Worm (Caenorhabditis elegans) whole organism, early embryonic: Measurements from ENCODE around the gene F17A9.4.

ENCODE experiments used
- B0310.2 ChIP-seq: sonication (generic microtip); optimal IDR thresholded peaks from 2 replicates; lab custom pipeline; 2016; ENCODE audit warnings: mild to moderate bottlenecking, missing genetic modification characterization, missing compliant biosample characterization
- F13C5.2 ChIP-seq: sonication (generic microtip); optimal IDR thresholded peaks from 2 replicates; lab custom pipeline; 2017; ENCODE audit warnings: mild to moderate bottlenecking, missing genetic modification characterization, inconsistent platforms, missing compliant biosample characterization
- aly-1 ChIP-seq: sonication (generic microtip); optimal IDR thresholded peaks from 2 replicates; lab custom pipeline; 2016; ENCODE audit warnings: missing genetic modification characterization, missing compliant biosample characterization
- ama-1 ChIP-seq: fragments of 150-350 bp; optimal IDR thresholded peaks from 2 replicates; lab custom pipeline; 2014
- ceh-13 ChIP-seq: fragments of 200-800 bp; sonication (Bioruptor generic); optimal IDR thresholded peaks from 2 replicates; lab custom pipeline; 2018; ENCODE audit warnings: mild to moderate bottlenecking, missing genetic modification characterization, missing compliant biosample characterization
- ceh-36 ChIP-seq: sonication (generic microtip); optimal IDR thresholded peaks from 2 replicates; lab custom pipeline; 2016; ENCODE audit warnings: missing genetic modification characterization, inconsistent platforms, missing compliant biosample characterization
- ets-7 ChIP-seq: sonication (generic microtip); optimal IDR thresholded peaks from 2 replicates; lab custom pipeline; 2016; ENCODE audit warnings: missing genotype, missing genetic modification characterization, missing compliant biosample characterization
- flt-1 ChIP-seq: fragments of 200-800 bp; sonication (Bioruptor generic); IDR thresholded peaks from 2 replicates; pipeline ENCODE4 v1.3.6; 2022; ENCODE audit warnings: missing genetic modification characterization, missing compliant biosample characterization
- hmbx-1 ChIP-seq: sonication (generic microtip); optimal IDR thresholded peaks from 2 replicates; lab custom pipeline; 2016; ENCODE audit warnings: mild to moderate bottlenecking, missing genetic modification characterization, missing compliant biosample characterization
- hmg-4 ChIP-seq: fragments of 200-800 bp; sonication (Bioruptor generic); optimal IDR thresholded peaks from 2 replicates; lab custom pipeline; 2018; ENCODE audit warnings: mild to moderate bottlenecking, missing genetic modification characterization, missing compliant biosample characterization
- hnd-1 ChIP-seq: sonication (generic microtip); optimal IDR thresholded peaks from 2 replicates; lab custom pipeline; 2016; ENCODE audit warnings: missing genetic modification characterization, missing compliant biosample characterization
- pes-1 ChIP-seq: fragments of 200-800 bp; sonication (Bioruptor generic); IDR thresholded peaks from 2 replicates; pipeline ENCODE4 v1.3.6; 2022; ENCODE audit warnings: missing genetic modification reagents, missing genetic modification characterization, missing compliant biosample characterization
- scrt-1 ChIP-seq: fragments of 200-800 bp; sonication (Bioruptor generic); IDR thresholded peaks from 2 replicates; pipeline ENCODE4 v1.3.6; 2022; ENCODE audit warnings: missing genetic modification characterization, missing compliant biosample characterization
- sea-1 ChIP-seq: fragments of 200-800 bp; sonication (Bioruptor generic); conservative IDR thresholded peaks from 2 replicates; pipeline ENCODE4 v1.3.6; 2022; ENCODE audit warnings: missing genetic modification characterization, missing compliant biosample characterization
- tbx-11 ChIP-seq: fragments of 200-800 bp; sonication (Bioruptor generic); IDR thresholded peaks from 2 replicates; pipeline ENCODE4 v1.3.6; 2022; ENCODE audit warnings: missing genetic modification characterization, missing compliant biosample characterization
- tbx-37 ChIP-seq: fragments of 200-800 bp; sonication (Bioruptor generic); conservative IDR thresholded peaks from 2 replicates; pipeline ENCODE4 v1.3.6; 2022; ENCODE audit warnings: missing genetic modification reagents, missing genetic modification characterization, missing compliant biosample characterization
- tra-4 ChIP-seq: sonication (generic microtip); optimal IDR thresholded peaks from 2 replicates; lab custom pipeline; 2017; ENCODE audit warnings: missing genetic modification characterization, missing compliant biosample characterization

The F17A9.4 gene

DNA sequence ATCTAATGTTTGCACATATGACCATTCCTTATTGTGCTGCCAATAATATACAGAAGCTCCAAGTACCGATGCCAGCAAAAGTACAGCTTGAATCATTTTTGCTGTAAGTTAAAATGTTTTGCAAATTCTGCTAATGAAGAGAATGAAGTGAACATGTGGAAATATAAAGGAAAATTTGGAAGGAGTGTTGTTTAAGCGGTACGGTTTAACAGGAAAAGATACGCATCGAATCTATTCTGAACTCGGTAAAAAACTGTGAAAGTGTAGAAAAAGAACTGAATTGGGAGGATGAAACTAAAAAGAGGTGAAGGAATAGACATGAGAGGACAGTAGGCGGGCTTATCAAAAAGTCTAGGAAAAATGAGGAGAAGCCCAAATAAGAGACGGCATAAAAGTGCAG lies 47.1 kb downstream of the F17A9.4 start, which contains the start of gene Y38A10A.2:
TSS of gene Y38A10A.2 (minus strand) at position 101 of the 400 bp plus-strand sequence.
- TF ChIP-seq tra-4 (no peak), scrt-1 (no peak), ama-1 (lab: Kevin White, UChicago) (no peak), ceh-13 (no peak), flt-1 (GFP tag; lab: Robert Waterston, UW) (no peak), sea-1 (no peak), F13C5.2 (tag; lab: Kevin White, UChicago) (no peak), pes-1 (GFP tag; lab: Robert Waterston, UW) (no peak), hmbx-1 (no peak), tbx-11 (GFP tag; lab: Robert Waterston, UW) (no peak), aly-1 (tag; lab: Kevin White, UChicago) (no peak), ets-7 (tag; lab: Kevin White, UChicago) (no peak), B0310.2 (tag; lab: Kevin White, UChicago) (no peak), tbx-37 (GFP tag; lab: Robert Waterston, UW) (no peak), hmg-4 (GFP tag; lab: Kevin White, UChicago) (no peak), ceh-36 (tag; lab: Kevin White, UChicago) (no peak), hnd-1 (no peak)
